Worm (Caenorhabditis elegans) whole organism, midembryonic: ENCODE data around the gene try-11.
"Not testable (repeated sequence)": the region's sequence is repeated elsewhere in the genome, so short reads cannot be mapped to it uniquely, and the experiment has no call there.

Experiments used
- T22C8.4 ChIP-seq: fragments of 200-800 bp; sonication (Bioruptor generic); IDR thresholded peaks from 2 replicates; pipeline ENCODE4 v1.3.6; 2022; ENCODE audit warnings: missing genetic modification characterization, missing compliant biosample characterization
- cog-1 ChIP-seq: sonication (generic microtip); optimal IDR thresholded peaks from 2 replicates; lab custom pipeline; 2016; ENCODE audit warnings: missing genetic modification characterization, missing compliant biosample characterization
- flt-1 ChIP-seq: fragments of 200-800 bp; sonication (Bioruptor generic); IDR thresholded peaks from 2 replicates; pipeline ENCODE4 v1.3.6; 2022; ENCODE audit warnings: missing genetic modification characterization, missing compliant biosample characterization
- klf-2 ChIP-seq: fragments of 200-800 bp; sonication (Bioruptor generic); conservative IDR thresholded peaks from 2 replicates; pipeline ENCODE4 v1.3.6; 2022; ENCODE audit warnings: missing genetic modification reagents, missing genetic modification characterization, missing compliant biosample characterization
- med-1 ChIP-seq: sonication (generic microtip); optimal IDR thresholded peaks from 2 replicates; lab custom pipeline; 2017; ENCODE audit warnings: missing genetic modification characterization, mild to moderate bottlenecking, missing compliant biosample characterization, antibody characterized with exemption, missing genetic modification reagents; ENCODE audit not compliant: insufficient read depth
- ref-1 ChIP-seq: fragments of 200-800 bp; sonication (Bioruptor generic); conservative IDR thresholded peaks from 2 replicates; pipeline ENCODE4 v1.3.6; 2022; ENCODE audit warnings: missing genetic modification reagents, missing genetic modification characterization, missing compliant biosample characterization
- tab-1 ChIP-seq: fragments of 200-800 bp; sonication (Bioruptor generic); IDR thresholded peaks from 2 replicates; pipeline ENCODE4 v1.3.6; 2022; ENCODE audit warnings: missing genetic modification characterization, missing compliant biosample characterization
- ztf-23 ChIP-seq: fragments of 200-800 bp; sonication (Bioruptor generic); IDR thresholded peaks from 2 replicates; pipeline ENCODE4 v1.3.6; 2022; ENCODE audit warnings: missing genetic modification reagents, missing genetic modification characterization, missing compliant biosample characterization

ce11 chrV:7443480-7443879 lies 8.0 kb upstream of the try-11 start:
- TF ChIP-seq T22C8.4 (GFP tag; lab: Robert Waterston, UW); med-1 (GFP tag; lab: Kevin White, UChicago); cog-1; tab-1 (GFP tag; lab: Robert Waterston, UW): not testable (repeated sequence)
- TF ChIP-seq flt-1 (GFP tag; lab: Robert Waterston, UW) (0 out of 2 replicates have a peak, but pooled peaks have one; percentile 27), ref-1 (GFP tag; lab: Robert Waterston, UW) (peak; percentile 46; the same call in 1 of the 2 replicates), ztf-23 (GFP tag; lab: Robert Waterston, UW) (peak; percentile 79; the same call in 1 of the 2 replicates), klf-2 (GFP tag; lab: Robert Waterston, UW) (peak; percentile 79)
